Worm (Caenorhabditis elegans) whole organism, young adult: ENCODE results near the gene meg-3.
A peak's percentile ranks its signal among the peaks of the same experiment; 100 is the strongest.
"Not testable (repeated sequence)": the region's sequence is repeated elsewhere in the genome, so short reads cannot be mapped to it uniquely, and the experiment has no call there.

Source experiments
- B0261.1 ChIP-seq: sonication (generic microtip); optimal IDR thresholded peaks from 2 replicates; lab custom pipeline; 2016; ENCODE audit warnings: mild to moderate bottlenecking, missing genetic modification characterization, moderate library complexity, missing compliant biosample characterization
- C17E4.6 ChIP-seq: fragments of 200-800 bp; sonication (Bioruptor generic); IDR thresholded peaks from 2 replicates; pipeline ENCODE4 v1.3.6; 2022; ENCODE audit warnings: missing genetic modification reagents, missing genetic modification characterization, missing compliant biosample characterization
- F22D6.2 ChIP-seq: sonication (generic microtip); optimal IDR thresholded peaks from 2 replicates; lab custom pipeline; 2016; ENCODE audit warnings: mild to moderate bottlenecking, missing genetic modification characterization, missing compliant biosample characterization
- F23B12.7 ChIP-seq: sonication (generic microtip); optimal IDR thresholded peaks from 2 replicates; lab custom pipeline; 2017; ENCODE audit warnings: missing genetic modification characterization, mild to moderate bottlenecking, missing compliant biosample characterization, antibody characterized with exemption, moderate library complexity; ENCODE audit not compliant: insufficient read depth
- F39B2.1 ChIP-seq: fragments of 200-800 bp; sonication (Bioruptor generic); IDR thresholded peaks from 2 replicates; pipeline ENCODE4 v1.3.6; 2022; ENCODE audit warnings: missing genetic modification reagents, missing genetic modification characterization, missing compliant biosample characterization
- Y56A3A.18 ChIP-seq: fragments of 200-800 bp; sonication (Bioruptor generic); IDR thresholded peaks from 2 replicates; pipeline ENCODE4 v1.3.6; 2022; ENCODE audit warnings: missing genetic modification reagents, missing genetic modification characterization, missing compliant biosample characterization
- Y79H2A.3 ChIP-seq: fragments of 200-800 bp; sonication (Bioruptor generic); conservative IDR thresholded peaks from 2 replicates; pipeline ENCODE4 v1.3.6; 2022; ENCODE audit warnings: missing genetic modification reagents, missing genetic modification characterization, missing compliant biosample characterization
- ZK185.1 ChIP-seq: sonication (generic microtip); optimal IDR thresholded peaks from 2 replicates; lab custom pipeline; 2016; ENCODE audit warnings: mild to moderate bottlenecking, missing genetic modification characterization, missing compliant biosample characterization; ENCODE audit not compliant: poor library complexity, severe bottlenecking
- ama-1 ChIP-seq, 3 experiments: fragments of 150-350 bp in 1 of 3; sonication (generic microtip) in 2 of 3; optimal IDR thresholded peaks; 2 replicates each; lab custom pipeline; 2014 to 2018; ENCODE audit warnings: missing biosample characterization in 2 of 3, missing genetic modification characterization in 2 of 3, missing genetic modification reagents in 2 of 3
- atf-7 ChIP-seq: sonication (generic microtip); optimal IDR thresholded peaks from 2 replicates; lab custom pipeline; 2017; ENCODE audit warnings: mild to moderate bottlenecking, missing genetic modification characterization, missing compliant biosample characterization
- bed-2 ChIP-seq: fragments of 200-800 bp; sonication (Bioruptor generic); IDR thresholded peaks from 2 replicates; pipeline ENCODE4 v1.3.6; 2022; ENCODE audit warnings: missing genetic modification reagents, missing genetic modification characterization, missing compliant biosample characterization
- cebp-1 ChIP-seq, 2 experiments: fragments of 200-800 bp in 1 of 2; sonication (Bioruptor generic) in 1 of 2; sonication (generic microtip) in 1 of 2; IDR thresholded peaks in 1 of 2; optimal IDR thresholded peaks in 1 of 2; 2 replicates each; pipeline versions ENCODE4 v1.3.6 to Lab custom; 2017 to 2022; ENCODE audit warnings: missing compliant biosample characterization in 2 of 2, missing genetic modification characterization in 2 of 2, mild to moderate bottlenecking in 1 of 2, missing genetic modification reagents in 1 of 2, moderate library complexity in 1 of 2
- ceh-58 ChIP-seq: fragments of 200-800 bp; sonication (Bioruptor generic); IDR thresholded peaks from 2 replicates; pipeline ENCODE4 v1.3.6; 2022; ENCODE audit warnings: missing genetic modification characterization, missing compliant biosample characterization
- ceh-79 ChIP-seq: sonication (generic microtip); optimal IDR thresholded peaks from 2 replicates; lab custom pipeline; 2017; ENCODE audit warnings: mild to moderate bottlenecking, missing genetic modification characterization, missing compliant biosample characterization
- ceh-91 ChIP-seq: fragments of 200-800 bp; sonication (Bioruptor generic); IDR thresholded peaks from 2 replicates; pipeline ENCODE4 v1.3.6; 2022; ENCODE audit warnings: missing genetic modification reagents, missing genetic modification characterization, missing compliant biosample characterization
- egl-44 ChIP-seq: fragments of 200-800 bp; sonication (Bioruptor generic); IDR thresholded peaks from 2 replicates; pipeline ENCODE4 v1.3.6; 2022; ENCODE audit warnings: missing genetic modification reagents, missing genetic modification characterization, missing compliant biosample characterization
- ets-4 ChIP-seq: fragments of 200-800 bp; sonication (Bioruptor generic); optimal IDR thresholded peaks from 2 replicates; lab custom pipeline; 2018; ENCODE audit warnings: mild to moderate bottlenecking, missing genetic modification characterization, missing compliant biosample characterization
- hlh-26 ChIP-seq: fragments of 200-800 bp; sonication (Bioruptor generic); conservative IDR thresholded peaks from 2 replicates; pipeline ENCODE4 v1.3.6; 2022; ENCODE audit warnings: missing genetic modification reagents, missing genetic modification characterization, missing compliant biosample characterization
- let-607 ChIP-seq, 2 experiments: fragments of 200-800 bp in 1 of 2; sonication (Bioruptor generic) in 1 of 2; sonication (generic microtip) in 1 of 2; optimal IDR thresholded peaks; 2 replicates each; lab custom pipeline; 2016 to 2018; ENCODE audit warnings: mild to moderate bottlenecking in 2 of 2, missing compliant biosample characterization in 2 of 2, missing genetic modification characterization in 2 of 2, moderate library complexity in 2 of 2, missing genotype in 1 of 2
- lin-26 ChIP-seq: fragments of 200-800 bp; sonication (Bioruptor generic); IDR thresholded peaks from 2 replicates; pipeline ENCODE4 v1.3.6; 2022; ENCODE audit warnings: missing genetic modification reagents, missing genetic modification characterization, missing compliant biosample characterization
- lin-40 ChIP-seq: sonication (generic microtip); optimal IDR thresholded peaks from 2 replicates; lab custom pipeline; 2016; ENCODE audit warnings: missing genetic modification characterization, mild to moderate bottlenecking, missing compliant biosample characterization, missing genotype, missing genetic modification reagents
- lsy-27 ChIP-seq: sonication (generic microtip); optimal IDR thresholded peaks from 2 replicates; lab custom pipeline; 2017; ENCODE audit warnings: missing genetic modification characterization, mild to moderate bottlenecking, missing compliant biosample characterization, antibody characterized with exemption, missing genotype, borderline replicate concordance; ENCODE audit not compliant: insufficient read depth
- madf-6 ChIP-seq: fragments of 200-800 bp; sonication (Bioruptor generic); IDR thresholded peaks from 2 replicates; pipeline ENCODE4 v1.3.6; 2022; ENCODE audit warnings: missing genetic modification reagents, missing genetic modification characterization, missing compliant biosample characterization
- nfya-1 ChIP-seq: sonication (generic microtip); optimal IDR thresholded peaks from 2 replicates; lab custom pipeline; 2017; ENCODE audit warnings: antibody characterized with exemption, missing compliant biosample characterization, missing genetic modification characterization, borderline replicate concordance; ENCODE audit not compliant: insufficient read depth
- nhr-80 ChIP-seq: sonication (generic microtip); optimal IDR thresholded peaks from 2 replicates; lab custom pipeline; 2016; ENCODE audit warnings: missing genetic modification characterization, missing compliant biosample characterization
- nhr-90 ChIP-seq: sonication (generic microtip); optimal IDR thresholded peaks from 2 replicates; lab custom pipeline; 2016; ENCODE audit warnings: missing genotype, mild to moderate bottlenecking, missing genetic modification characterization, missing compliant biosample characterization
- pbrm-1 ChIP-seq: fragments of 200-800 bp; sonication (Bioruptor generic); IDR thresholded peaks from 2 replicates; pipeline ENCODE4 v1.3.6; 2022; ENCODE audit warnings: missing genetic modification reagents, missing genetic modification characterization, missing compliant biosample characterization
- pha-4 ChIP-seq: fragments of 150-350 bp; sonication (generic microtip); optimal IDR thresholded peaks from 2 replicates; lab custom pipeline; 2014; ENCODE audit warnings: missing biosample characterization, missing genetic modification reagents, missing genetic modification characterization
- rec-8 ChIP-seq, 2 experiments: sonication (generic microtip); optimal IDR thresholded peaks; 2 replicates each; lab custom pipeline; 2016; ENCODE audit warnings: mild to moderate bottlenecking in 2 of 2, missing genetic modification characterization in 2 of 2, missing genetic modification reagents in 2 of 2, missing genotype in 2 of 2, missing biosample characterization in 1 of 2, missing compliant biosample characterization in 1 of 2, moderate library complexity in 1 of 2
- sdz-38 ChIP-seq: sonication (generic microtip); optimal IDR thresholded peaks from 2 replicates; lab custom pipeline; 2016; ENCODE audit warnings: missing genotype, missing genetic modification characterization, missing compliant biosample characterization
- tbx-9 ChIP-seq: sonication (generic microtip); optimal IDR thresholded peaks from 2 replicates; lab custom pipeline; 2016; ENCODE audit warnings: borderline replicate concordance, missing genetic modification characterization, inconsistent platforms, missing compliant biosample characterization
- tlf-1 ChIP-seq: fragments of 200-800 bp; sonication (Bioruptor generic); optimal IDR thresholded peaks from 2 replicates; lab custom pipeline; 2018; ENCODE audit warnings: mild to moderate bottlenecking, missing genetic modification characterization, missing compliant biosample characterization
- ztf-22 ChIP-seq: fragments of 200-800 bp; sonication (Bioruptor generic); optimal IDR thresholded peaks from 2 replicates; lab custom pipeline; 2018; ENCODE audit warnings: mild to moderate bottlenecking, missing genetic modification characterization, moderate library complexity, missing compliant biosample characterization
- ztf-26 ChIP-seq: sonication (generic microtip); optimal IDR thresholded peaks from 2 replicates; lab custom pipeline; 2017; ENCODE audit warnings: missing genetic modification characterization, missing compliant biosample characterization
- ztf-28 ChIP-seq: fragments of 200-800 bp; sonication (Bioruptor generic); IDR thresholded peaks from 2 replicates; pipeline ENCODE4 v1.3.6; 2022; ENCODE audit warnings: missing genetic modification reagents, missing genetic modification characterization, missing compliant biosample characterization
- ztf-3 ChIP-seq: fragments of 200-800 bp; sonication (Bioruptor generic); optimal IDR thresholded peaks from 2 replicates; lab custom pipeline; 2018; ENCODE audit warnings: mild to moderate bottlenecking, missing genetic modification characterization, missing compliant biosample characterization

Gene meg-3

ce11 chrX:2026342-2026741 lies 36.9 kb upstream of the meg-3 start, which contains the start of gene Y102A11A.2:
Y102A11A.2 (plus strand) TSS chrX:2026642.
- TF ChIP-seq let-607 (tag; optimal IDR thresholded peaks at IDR 0.05; lab: Kevin White, UChicago); ama-1 (optimal IDR thresholded peaks at IDR 0.05; lab: Kevin White, UChicago); ama-1 (GFP tag; optimal IDR thresholded peaks at IDR 0.05; lab: Kevin White, UChicago); lin-40 (tag; lab: Kevin White, UChicago): not testable (repeated sequence)

ce11 chrX:2025405-2025804 lies 36.0 kb upstream of the meg-3 start:
- TF ChIP-seq nhr-80 = peak; percentile 59
- TF ChIP-seq, all 124 proteins: peak for 1; not testable (repeated sequence) for 123

ce11 chrX:2021558-2021957 lies 32.2 kb upstream of the meg-3 start:
- TF ChIP-seq nhr-80 (peak; percentile 3), F22D6.2 (tag; lab: Kevin White, UChicago) (no peak)
- TF ChIP-seq, all 124 proteins: peak for 1

- TF ChIP-seq nhr-90 = no peak
- TF ChIP-seq sdz-38 = no peak
- TF ChIP-seq ets-4 (GFP tag; lab: Kevin White, UChicago) = no peak
- TF ChIP-seq F23B12.7 (tag; lab: Kevin White, UChicago) = no peak
- no peak for TF ChIP-seq Y56A3A.18 (GFP tag; lab: Robert Waterston, UW)
- TF ChIP-seq rec-8 (tag; optimal IDR thresholded peaks at IDR 0.05; lab: Kevin White, UChicago) = no peak
- no peak for TF ChIP-seq B0261.1 (tag; lab: Kevin White, UChicago)
- no peak for TF ChIP-seq F22D6.2 (tag; lab: Kevin White, UChicago)
- no peak for TF ChIP-seq ceh-58 (GFP tag; lab: Robert Waterston, UW)
- no peak for TF ChIP-seq lsy-27 (tag; lab: Kevin White, UChicago)
- TF ChIP-seq ztf-3 = no peak
- TF ChIP-seq egl-44 (GFP tag; lab: Robert Waterston, UW) = no peak
- no peak for TF ChIP-seq C17E4.6 (GFP tag; lab: Robert Waterston, UW)
- no peak for TF ChIP-seq F39B2.1 (GFP tag; lab: Robert Waterston, UW)
- no peak for TF ChIP-seq ztf-26 (tag; lab: Kevin White, UChicago)
- no peak for TF ChIP-seq Y79H2A.3
- no peak for TF ChIP-seq ceh-79 (tag; lab: Kevin White, UChicago)
- TF ChIP-seq lin-26 = no peak
- no peak for TF ChIP-seq ZK185.1 (tag; lab: Kevin White, UChicago)
Observed at ce11 chrX:2018848-2019247, 29.4 kb upstream of the meg-3 start, which contains the start of gene Y102A11A.3. Y102A11A.3 (plus strand) TSS chrX:2019148.

- TF ChIP-seq nhr-80 (peak; percentile 86), let-607 (tag; optimal IDR thresholded peaks at IDR 0.05; lab: Kevin White, UChicago) (peak in 1 of 2 experiments; percentile 50), cebp-1 (GFP tag; IDR thresholded peaks at IDR 0.05; lab: Robert Waterston, UW) (no peak), cebp-1 (tag; optimal IDR thresholded peaks at IDR 0.05; lab: Kevin White, UChicago) (no peak)
Observed at ce11 chrX:2018211-2018610, 28.8 kb upstream of the meg-3 start.

- no peak for TF ChIP-seq ztf-28 (GFP tag; lab: Robert Waterston, UW)
- TF ChIP-seq lsy-27 (tag; lab: Kevin White, UChicago) = no peak
- TF ChIP-seq nfya-1 (tag; lab: Kevin White, UChicago) = no peak
- TF ChIP-seq nhr-80 = peak; percentile 96
- peak; percentile 43 to 65 for TF ChIP-seq let-607 (tag; optimal IDR thresholded peaks at IDR 0.05; lab: Kevin White, UChicago)
- TF ChIP-seq bed-2 (GFP tag; lab: Robert Waterston, UW) = no peak
- no peak for TF ChIP-seq pbrm-1 (GFP tag; lab: Robert Waterston, UW)
- TF ChIP-seq hlh-26 = no peak
- TF ChIP-seq atf-7 (tag; lab: Kevin White, UChicago) = peak; percentile 41
- TF ChIP-seq egl-44 (GFP tag; lab: Robert Waterston, UW) = 0 out of 2 replicates have a peak, but pooled peaks have one; percentile 16
- no peak for TF ChIP-seq tbx-9 (tag; lab: Kevin White, UChicago)
- TF ChIP-seq ceh-91 (GFP tag; lab: Robert Waterston, UW) = no peak
- TF ChIP-seq pha-4 = peak; percentile 47
- peak; percentile 29 for TF ChIP-seq ztf-22
- no peak for TF ChIP-seq madf-6 (GFP tag; lab: Robert Waterston, UW)
- TF ChIP-seq tlf-1 (GFP tag; lab: Kevin White, UChicago) = no peak
- TF ChIP-seq cebp-1 (GFP tag; IDR thresholded peaks at IDR 0.05; lab: Robert Waterston, UW) = no peak
- TF ChIP-seq cebp-1 (tag; optimal IDR thresholded peaks at IDR 0.05; lab: Kevin White, UChicago) = peak; percentile 45
Observed at ce11 chrX:2014521-2014920, 25.1 kb upstream of the meg-3 start.
